Worm (Caenorhabditis elegans): ENCODE measurements around the gene clec-78.

DNA sequence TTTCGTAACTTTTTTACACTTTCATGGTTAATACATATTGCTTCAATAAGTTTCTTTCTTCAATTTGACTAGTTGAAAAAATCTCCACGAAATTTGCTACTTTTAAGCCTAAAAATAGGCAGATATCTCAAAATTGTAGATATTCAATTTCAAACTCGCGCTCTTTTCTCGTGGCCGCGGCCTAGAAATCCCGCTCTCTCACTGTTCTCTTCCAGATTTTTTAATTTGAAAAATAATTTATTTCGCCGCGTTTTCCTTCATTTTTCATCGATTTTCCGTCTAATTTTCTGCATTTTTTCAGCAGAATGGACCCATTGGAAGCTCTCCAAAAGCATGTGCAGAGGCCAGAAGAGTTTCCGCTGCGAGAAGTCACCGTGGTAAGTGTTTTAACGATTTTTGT, 53.4 kb downstream of the clec-78 start, which contains the start of gene cdc-73:
- TF ChIP-seq T22C8.4 (GFP tag; IDR thresholded peaks at IDR 0.05) (no peak), med-1 (GFP tag; optimal IDR thresholded peaks at IDR 0.05; ENCODE audit: insufficient read depth) (no peak), ztf-29 (GFP tag; IDR thresholded peaks at IDR 0.05) (no peak), klf-2 (GFP tag; conservative IDR thresholded peaks at IDR 0.05) (no peak), flt-1 (GFP tag; IDR thresholded peaks at IDR 0.05) (no peak), ref-1 (GFP tag; conservative IDR thresholded peaks at IDR 0.05) (no peak), cog-1 (tag; optimal IDR thresholded peaks at IDR 0.05) (no peak)

All from whole organism, midembryonic.